Fruit fly (Drosophila melanogaster) whole organism, embryonic: ENCODE measurements around the gene RAF2.

Experiments used
- Abd-B ChIP-seq: fragments of 200-800 bp; sonication (Bioruptor generic); optimal IDR thresholded peaks from 2 replicates; lab custom pipeline; 2018; ENCODE audit warnings: missing biosample characterization, mild to moderate bottlenecking, missing genetic modification characterization, moderate library complexity
- CG10209 ChIP-seq: fragments of 200-800 bp; sonication (Bioruptor generic); optimal IDR thresholded peaks from 3 replicates; lab custom pipeline; 2017; ENCODE audit warnings: missing biosample characterization, mild to moderate bottlenecking, missing genetic modification characterization, missing genetic modification reagents
- CG16779 ChIP-seq: fragments of 200-800 bp; sonication (Bioruptor generic); IDR thresholded peaks from 2 replicates; pipeline ENCODE4 v1.3.6; 2022; ENCODE audit warnings: missing biosample characterization, missing genetic modification characterization
- CG16815 ChIP-seq: fragments of 200-800 bp; sonication (Bioruptor generic); optimal IDR thresholded peaks from 3 replicates; lab custom pipeline; 2017; ENCODE audit warnings: missing biosample characterization, mild to moderate bottlenecking, missing genetic modification characterization
- CG17186 ChIP-seq: fragments of 200-800 bp; sonication (Bioruptor generic); optimal IDR thresholded peaks from 3 replicates; lab custom pipeline; 2017; ENCODE audit warnings: missing biosample characterization, missing genetic modification reagents, missing genetic modification characterization
- CG17385 ChIP-seq: fragments of 200-800 bp; sonication (Bioruptor generic); optimal IDR thresholded peaks from 3 replicates; lab custom pipeline; 2018; ENCODE audit warnings: missing biosample characterization, mild to moderate bottlenecking, missing genetic modification characterization
- CG18619 ChIP-seq: fragments of 200-800 bp; sonication (Bioruptor generic); optimal IDR thresholded peaks from 3 replicates; lab custom pipeline; 2017; ENCODE audit warnings: missing biosample characterization, mild to moderate bottlenecking, missing genetic modification characterization
- CG2129 ChIP-seq: fragments of 200-800 bp; sonication (Bioruptor generic); IDR thresholded peaks from 2 replicates; pipeline ENCODE4 v1.3.6; 2022; ENCODE audit warnings: missing biosample characterization, missing genetic modification characterization; ENCODE audit not compliant: partially characterized antibody
- CG3407 ChIP-seq: fragments of 200-800 bp; sonication (Bioruptor generic); optimal IDR thresholded peaks from 2 replicates; lab custom pipeline; 2018; ENCODE audit warnings: missing biosample characterization, mild to moderate bottlenecking, missing genetic modification characterization
- CG3847 ChIP-seq: fragments of 200-800 bp; sonication (Bioruptor generic); IDR thresholded peaks from 2 replicates; pipeline ENCODE4 v1.3.6; 2022; ENCODE audit warnings: missing biosample characterization, missing genetic modification characterization
- CG6854 ChIP-seq: fragments of 200-800 bp; sonication (Bioruptor generic); optimal IDR thresholded peaks from 3 replicates; lab custom pipeline; 2017; ENCODE audit warnings: missing biosample characterization, mild to moderate bottlenecking, missing genetic modification characterization
- CG7271 ChIP-seq: fragments of 200-800 bp; sonication (Bioruptor generic); optimal IDR thresholded peaks from 2 replicates; lab custom pipeline; 2018; ENCODE audit warnings: missing biosample characterization, mild to moderate bottlenecking, missing genetic modification characterization, moderate library complexity
- CG9797 ChIP-seq: fragments of 200-800 bp; sonication (Bioruptor generic); optimal IDR thresholded peaks from 3 replicates; lab custom pipeline; 2018; ENCODE audit warnings: missing biosample characterization, mild to moderate bottlenecking, missing genetic modification characterization
- CG9876 ChIP-seq: fragments of 200-800 bp; sonication (Bioruptor generic); optimal IDR thresholded peaks from 2 replicates; lab custom pipeline; 2016; ENCODE audit warnings: missing biosample characterization, missing genetic modification characterization
- Fer1 ChIP-seq: fragments of 200-800 bp; sonication (Bioruptor generic); optimal IDR thresholded peaks from 2 replicates; lab custom pipeline; 2017; ENCODE audit warnings: missing biosample characterization, mild to moderate bottlenecking, missing genetic modification characterization
- HmgZ ChIP-seq: fragments of 200-800 bp; sonication (Bioruptor generic); optimal IDR thresholded peaks from 2 replicates; lab custom pipeline; 2018; ENCODE audit warnings: missing biosample characterization, mild to moderate bottlenecking, missing genetic modification characterization
- Lhr ChIP-seq: fragments of 200-800 bp; sonication (Bioruptor generic); optimal IDR thresholded peaks from 3 replicates; lab custom pipeline; 2017; ENCODE audit warnings: mild to moderate bottlenecking, missing biosample characterization, missing genetic modification reagents, missing genetic modification characterization
- MESR4 ChIP-seq: fragments of 200-800 bp; sonication (Bioruptor generic); optimal IDR thresholded peaks from 2 replicates; lab custom pipeline; 2018; ENCODE audit warnings: missing biosample characterization, mild to moderate bottlenecking, missing genetic modification characterization, moderate library complexity
- Max ChIP-seq: fragments of 200-800 bp; sonication (Bioruptor generic); optimal IDR thresholded peaks from 2 replicates; lab custom pipeline; 2016; ENCODE audit warnings: missing biosample characterization, mild to moderate bottlenecking, missing genetic modification characterization
- Scr ChIP-seq: fragments of 200-800 bp; sonication (Bioruptor generic); IDR thresholded peaks from 2 replicates; pipeline ENCODE4 v1.3.6; 2022; ENCODE audit warnings: missing biosample characterization, missing genetic modification characterization; ENCODE audit not compliant: partially characterized antibody
- Sry-δ ChIP-seq: fragments of 200-800 bp; sonication (Bioruptor generic); optimal IDR thresholded peaks from 2 replicates; lab custom pipeline; 2016; ENCODE audit warnings: missing biosample characterization, missing genetic modification characterization
- Stat92E ChIP-seq, 3 experiments: fragments of >200 bp in 2 of 3; fragments of 200-800 bp in 1 of 3; sonication (Bioruptor generic) in 1 of 3; optimal IDR thresholded peaks; 2 replicates each; lab custom pipeline; 2017 to 2019; ENCODE audit warnings: missing biosample characterization in 3 of 3, missing genetic modification characterization in 3 of 3, mild to moderate bottlenecking in 1 of 3, moderate library complexity in 1 of 3
- Trl ChIP-seq, 3 experiments: fragments of >200 bp in 2 of 3; fragments of 200-800 bp in 1 of 3; sonication (Bioruptor generic) in 1 of 3; optimal IDR thresholded peaks; 2 replicates in 1 of 3; 3 replicates in 2 of 3; lab custom pipeline; 2016 to 2017; ENCODE audit warnings: missing biosample characterization in 1 of 3, missing genetic modification characterization in 1 of 3
- Xbp1 ChIP-seq: fragments of 200-800 bp; sonication (Bioruptor generic); optimal IDR thresholded peaks from 3 replicates; lab custom pipeline; 2016; ENCODE audit warnings: missing biosample characterization, mild to moderate bottlenecking, missing genetic modification characterization
- ato ChIP-seq: fragments of 200-800 bp; sonication (Bioruptor generic); IDR thresholded peaks from 2 replicates; pipeline ENCODE4 v1.3.6; 2022; ENCODE audit warnings: missing biosample characterization, missing genetic modification characterization; ENCODE audit not compliant: partially characterized antibody
- bigmax ChIP-seq: fragments of 200-800 bp; sonication (Bioruptor generic); optimal IDR thresholded peaks from 2 replicates; lab custom pipeline; 2018; ENCODE audit warnings: missing biosample characterization, mild to moderate bottlenecking, missing genetic modification characterization
- caup ChIP-seq: fragments of 200-800 bp; sonication (Bioruptor generic); optimal IDR thresholded peaks from 3 replicates; lab custom pipeline; 2017; ENCODE audit warnings: missing biosample characterization, mild to moderate bottlenecking, missing genetic modification characterization, moderate library complexity; ENCODE audit not compliant: severe bottlenecking
- ci ChIP-seq: fragments of 200-800 bp; sonication (Bioruptor generic); IDR thresholded peaks from 3 replicates; pipeline ENCODE4 v1.3.6; 2022; ENCODE audit warnings: missing biosample characterization, missing genetic modification characterization
- fd64A ChIP-seq: fragments of 200-800 bp; sonication (Bioruptor generic); optimal IDR thresholded peaks from 3 replicates; lab custom pipeline; 2018; ENCODE audit warnings: missing biosample characterization, mild to moderate bottlenecking, missing genetic modification characterization
- gcm ChIP-seq: fragments of 200-800 bp; sonication (Bioruptor generic); optimal IDR thresholded peaks from 2 replicates; lab custom pipeline; 2019; ENCODE audit warnings: missing biosample characterization, mild to moderate bottlenecking, missing genetic modification characterization, moderate library complexity
- inv ChIP-seq: fragments of 200-800 bp; sonication (Bioruptor generic); IDR thresholded peaks from 2 replicates; pipeline ENCODE4 v1.3.6; 2022; ENCODE audit warnings: missing biosample characterization, missing genetic modification characterization; ENCODE audit not compliant: partially characterized antibody
- kay ChIP-seq: fragments of 200-800 bp; sonication (Bioruptor generic); optimal IDR thresholded peaks from 2 replicates; lab custom pipeline; 2016; ENCODE audit warnings: missing biosample characterization, missing genetic modification characterization
- lola ChIP-seq, 3 experiments: fragments of >200 bp in 2 of 3; fragments of 200-800 bp in 1 of 3; sonication (Bioruptor generic) in 1 of 3; optimal IDR thresholded peaks; 2 replicates each; lab custom pipeline; 2017 to 2019; ENCODE audit warnings: missing biosample characterization in 3 of 3, missing genetic modification characterization in 3 of 3, mild to moderate bottlenecking in 1 of 3, moderate library complexity in 1 of 3
- nerfin-2 ChIP-seq: fragments of 200-800 bp; sonication (Bioruptor generic); IDR thresholded peaks from 2 replicates; pipeline ENCODE4 v1.3.6; 2022; ENCODE audit warnings: missing biosample characterization, missing genetic modification characterization; ENCODE audit not compliant: partially characterized antibody
- nmo ChIP-seq: fragments of 200-800 bp; sonication (Bioruptor generic); optimal IDR thresholded peaks from 2 replicates; lab custom pipeline; 2018; ENCODE audit warnings: missing biosample characterization, mild to moderate bottlenecking, missing genetic modification characterization, moderate library complexity
- pb ChIP-seq: fragments of 200-800 bp; sonication (Bioruptor generic); optimal IDR thresholded peaks from 3 replicates; lab custom pipeline; 2016; ENCODE audit warnings: missing biosample characterization, missing genetic modification characterization
- ranshi ChIP-seq: fragments of 200-800 bp; sonication (Bioruptor generic); IDR thresholded peaks from 2 replicates; pipeline ENCODE4 v1.3.6; 2022; ENCODE audit warnings: missing biosample characterization, missing genetic modification characterization
- schlank ChIP-seq: fragments of 200-800 bp; sonication (Bioruptor generic); optimal IDR thresholded peaks from 2 replicates; lab custom pipeline; 2018; ENCODE audit warnings: missing biosample characterization, mild to moderate bottlenecking, missing genetic modification characterization
- trem ChIP-seq: fragments of 200-800 bp; optimal IDR thresholded peaks from 3 replicates; lab custom pipeline; 2019; ENCODE audit warnings: missing biosample characterization, mild to moderate bottlenecking, missing genetic modification characterization, moderate library complexity
- trh ChIP-seq: fragments of 200-800 bp; sonication (Bioruptor generic); optimal IDR thresholded peaks from 2 replicates; lab custom pipeline; 2016; ENCODE audit warnings: missing biosample characterization, missing genetic modification characterization
- ttk ChIP-seq: fragments of 200-800 bp; sonication (Bioruptor generic); IDR thresholded peaks from 2 replicates; pipeline ENCODE4 v2.1.2; 2022; ENCODE audit warnings: missing biosample characterization, missing genetic modification characterization
- twi ChIP-seq: fragments of 200-800 bp; optimal IDR thresholded peaks from 2 replicates; lab custom pipeline; 2019; ENCODE audit warnings: missing biosample characterization, mild to moderate bottlenecking, missing genetic modification characterization, moderate library complexity
- zfh1 ChIP-seq: fragments of 200-800 bp; sonication (Bioruptor generic); IDR thresholded peaks from 3 replicates; pipeline ENCODE4 v1.3.6; 2022; ENCODE audit warnings: missing biosample characterization, missing genetic modification characterization

Gene RAF2

DNA sequence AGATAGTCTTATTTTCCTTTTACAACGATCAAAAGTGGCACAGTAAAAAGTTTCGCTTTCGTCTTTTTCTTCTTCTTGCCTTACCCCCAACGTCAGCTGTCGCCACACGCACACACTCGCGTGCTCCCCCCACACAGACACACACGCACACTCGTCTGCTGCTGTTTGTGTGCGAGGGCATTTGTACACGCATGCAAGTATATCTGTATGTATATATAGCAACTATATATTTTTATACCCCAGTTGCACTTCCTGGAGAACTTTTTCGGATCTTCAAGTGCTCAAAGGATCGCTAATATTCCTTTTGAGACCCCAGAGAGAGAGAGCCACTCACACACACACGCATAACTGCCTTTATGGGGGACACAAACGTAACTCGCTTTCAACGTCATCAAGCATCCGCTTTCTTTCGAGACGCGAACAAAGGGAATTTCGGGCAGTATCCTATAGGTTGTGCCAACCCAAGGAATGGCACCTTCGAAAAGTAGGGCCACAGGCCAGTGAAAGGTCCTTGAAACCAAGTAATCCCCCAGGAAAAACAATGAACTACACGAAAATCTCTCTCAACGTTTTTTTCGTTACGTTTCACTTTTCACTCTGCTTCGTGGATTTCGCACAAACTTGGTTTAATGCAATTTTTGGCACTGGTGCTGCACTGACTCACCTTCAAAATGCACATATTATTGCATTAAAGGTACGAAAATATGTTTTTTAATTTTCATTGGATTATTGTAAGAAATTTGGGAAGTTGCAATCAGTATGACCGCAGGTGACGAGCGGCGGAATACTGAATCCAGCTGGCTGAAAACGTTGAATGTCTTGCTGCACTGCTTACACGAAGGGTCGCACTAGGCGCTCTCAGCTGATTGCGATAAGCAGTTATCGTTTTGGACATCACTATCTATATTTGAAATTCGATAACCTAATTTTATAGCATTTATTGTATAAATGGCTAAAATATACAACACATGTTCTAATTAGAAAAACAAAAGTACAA lies 8.1 kb upstream of the RAF2 start, which contains the start of gene roq (continued):
- TF ChIP-seq zfh1 (GFP tag; lab: Robert Waterston, UW) (no peak), trem (tag; lab: Kevin White, UChicago) (peak; percentile 68), nerfin-2 (GFP tag; lab: Robert Waterston, UW) (peak; percentile 65; the same call in 1 of the 2 replicates), gcm (GFP tag; lab: Kevin White, UChicago) (no peak), Xbp1 (GFP tag; lab: Kevin White, UChicago) (peak; percentile 1), CG16815 (GFP tag; lab: Kevin White, UChicago) (no peak), CG17186 (peak; percentile 67), CG2129 (no peak), inv (GFP tag; lab: Robert Waterston, UW) (no peak), CG7271 (tag; lab: Kevin White, UChicago) (no peak), fd64A (GFP tag; lab: Kevin White, UChicago) (no peak), ranshi (no peak), bigmax (peak; percentile 25), Trl (optimal IDR thresholded peaks at IDR 0.05; lab: Kevin White, UChicago) (peak; percentile 23 to 46), Trl (GFP tag; optimal IDR thresholded peaks at IDR 0.05; lab: Kevin White, UChicago) (no peak), CG9876 (no peak), Scr (peak; percentile 38), twi (tag; lab: Kevin White, UChicago) (peak; percentile 4), Sry-δ (GFP tag; lab: Kevin White, UChicago) (peak; percentile 74), CG16779 (GFP tag; lab: Robert Waterston, UW) (no peak), CG3847 (GFP tag; lab: Robert Waterston, UW) (peak; percentile 41; the same call in 1 of the 2 replicates), ato (peak; percentile 46; the same call in 1 of the 2 replicates), MESR4 (peak; percentile 57), Abd-B (GFP tag; lab: Kevin White, UChicago) (peak; percentile 23), CG10209 (GFP tag; lab: Kevin White, UChicago) (no peak), caup (GFP tag; lab: Kevin White, UChicago) (no peak), kay (GFP tag; lab: Kevin White, UChicago) (no peak), CG18619 (GFP tag; lab: Kevin White, UChicago) (no peak), trh (GFP tag; lab: Kevin White, UChicago) (no peak), HmgZ (tag; lab: Kevin White, UChicago) (peak; percentile 58), Fer1 (GFP tag; lab: Kevin White, UChicago) (no peak), Max (GFP tag; lab: Kevin White, UChicago) (no peak), Lhr (GFP tag; lab: Kevin White, UChicago) (peak; percentile 39), ttk (no peak), schlank (tag; lab: Kevin White, UChicago) (no peak), CG17385 (GFP tag; lab: Kevin White, UChicago) (peak; percentile 93), lola (GFP tag; optimal IDR thresholded peaks at IDR 0.05; lab: Kevin White, UChicago) (peak in 1 of 3 experiments; percentile 88), Stat92E (GFP tag; optimal IDR thresholded peaks at IDR 0.05; lab: Kevin White, UChicago) (peak in 2 of 3 experiments; percentile 28 to 82), CG9797 (GFP tag; lab: Kevin White, UChicago) (peak; percentile 95), pb (no peak), CG6854 (no peak), nmo (peak; percentile 57), CG3407 (GFP tag; lab: Kevin White, UChicago) (no peak), ci (GFP tag; lab: Robert Waterston, UW) (0 out of 3 replicates have a peak, but pooled peaks have one; percentile 6)
- TF ChIP-seq, all 482 proteins: peak for 104
